Worm (Caenorhabditis elegans): ENCODE data around the gene F54G2.1.

F54G2.1 gene

ce11 chrX:2684448-2684847 is 20.3 kb upstream of the F54G2.1 start:
- no peak for TF ChIP-seq mml-1 (tag; optimal IDR thresholded peaks at IDR 0.05)
- no peak for TF ChIP-seq ama-1 (optimal IDR thresholded peaks at IDR 0.05)
- TF ChIP-seq pqm-1 (tag; optimal IDR thresholded peaks at IDR 0.05): no peak
- no peak for TF ChIP-seq elt-3 (tag; optimal IDR thresholded peaks at IDR 0.05)
- no peak for TF ChIP-seq zag-1 (tag; optimal IDR thresholded peaks at IDR 0.05)
- no peak for TF ChIP-seq ZK546.5 (tag; optimal IDR thresholded peaks at IDR 0.05)
- no peak for TF ChIP-seq nhr-12 (tag; optimal IDR thresholded peaks at IDR 0.05)
- no peak for TF ChIP-seq sea-2 (GFP tag; optimal IDR thresholded peaks at IDR 0.05)
- no peak for TF ChIP-seq nhr-237 (tag; optimal IDR thresholded peaks at IDR 0.05)
- TF ChIP-seq ceh-28 (tag; optimal IDR thresholded peaks at IDR 0.05): no peak
- TF ChIP-seq fkh-2 (tag; optimal IDR thresholded peaks at IDR 0.05): no peak
- TF ChIP-seq egl-27 (tag; optimal IDR thresholded peaks at IDR 0.05): no peak
- TF ChIP-seq jun-1 (tag; optimal IDR thresholded peaks at IDR 0.05): no peak

ce11 chrX:2674514-2674913 is 10.3 kb upstream of the F54G2.1 start:
- no peak for TF ChIP-seq nhr-25 (tag; optimal IDR thresholded peaks at IDR 0.05)
- TF ChIP-seq ceh-16 (tag; optimal IDR thresholded peaks at IDR 0.05): no peak

DNA sequence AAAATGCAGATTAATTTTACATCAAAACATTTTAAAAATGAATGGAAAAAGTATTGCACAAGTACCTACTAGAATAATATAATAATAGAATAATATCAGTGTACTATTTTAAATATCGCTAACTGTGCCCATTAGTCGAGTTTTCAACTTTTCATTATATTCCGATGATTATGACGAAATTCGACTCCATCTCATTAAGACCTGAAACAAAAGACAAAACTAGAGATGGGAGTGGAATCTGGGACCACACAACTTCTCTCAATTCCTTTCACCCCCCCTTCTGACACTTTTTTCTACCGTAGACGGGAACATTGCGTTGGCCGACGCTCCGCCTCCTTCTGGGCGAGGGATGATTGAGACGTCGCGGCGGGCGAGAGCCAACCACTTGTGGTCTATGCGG is 9.1 kb upstream of the F54G2.1 start, which contains the start of gene ser-7:
Gene ser-7 (plus strand): TSS at position 301 of the 400 bp plus-strand sequence.
- TF ChIP-seq ceh-28 (tag; optimal IDR thresholded peaks at IDR 0.05): no peak
- TF ChIP-seq lin-15B (tag; optimal IDR thresholded peaks at IDR 0.05): no peak
- TF ChIP-seq ceh-82 (tag; optimal IDR thresholded peaks at IDR 0.05): no peak
- no peak for TF ChIP-seq nhr-23 (tag; optimal IDR thresholded peaks at IDR 0.05)
- no peak for TF ChIP-seq nhr-11 (tag; optimal IDR thresholded peaks at IDR 0.05)
- no peak for TF ChIP-seq elt-2 (tag; optimal IDR thresholded peaks at IDR 0.05)
- TF ChIP-seq hmg-11 (tag; optimal IDR thresholded peaks at IDR 0.05): no peak
- no peak for TF ChIP-seq fkh-2 (tag; optimal IDR thresholded peaks at IDR 0.05)
- TF ChIP-seq nhr-43 (tag; optimal IDR thresholded peaks at IDR 0.05; ENCODE audit: poor library complexity, severe bottlenecking): no peak
- no peak for TF ChIP-seq elt-3 (tag; optimal IDR thresholded peaks at IDR 0.05)
- TF ChIP-seq fos-1 (tag; optimal IDR thresholded peaks at IDR 0.05): no peak
- TF ChIP-seq jun-1 (tag; optimal IDR thresholded peaks at IDR 0.05): no peak
- no peak for TF ChIP-seq pha-4 (tag; optimal IDR thresholded peaks at IDR 0.05)
- TF ChIP-seq mdl-1 (tag; optimal IDR thresholded peaks at IDR 0.05): no peak

DNA sequence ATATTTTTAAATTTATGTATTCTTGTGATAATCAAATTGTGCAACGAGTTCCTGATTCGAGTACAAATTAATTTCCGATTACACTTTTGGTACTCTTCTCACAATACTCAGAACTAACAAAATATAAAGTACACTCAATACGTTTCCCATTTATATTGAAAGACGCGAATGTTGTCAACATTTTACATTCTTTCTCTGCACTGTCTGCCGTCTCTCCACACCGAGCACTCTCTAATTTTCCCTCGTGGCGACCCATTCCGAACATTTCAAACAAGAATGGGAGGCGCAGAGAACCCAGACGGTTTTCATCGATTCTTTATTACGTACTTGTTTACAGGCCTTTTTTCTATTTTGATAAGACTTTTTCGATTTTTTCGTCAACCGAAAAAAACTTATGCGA is 3.6 kb upstream of the F54G2.1 start, which contains the start of gene C09B7.2:
Gene C09B7.2 (plus strand): TSS at position 349 of the 400 bp plus-strand sequence.
- TF ChIP-seq hmg-11 (tag; optimal IDR thresholded peaks at IDR 0.05) (peak; percentile 87), elt-3 (tag; optimal IDR thresholded peaks at IDR 0.05) (no peak), elt-2 (tag; optimal IDR thresholded peaks at IDR 0.05) (peak; percentile 77), nhr-11 (tag; optimal IDR thresholded peaks at IDR 0.05) (no peak), snpc-4 (tag; optimal IDR thresholded peaks at IDR 0.05) (peak; percentile 46), ceh-82 (tag; optimal IDR thresholded peaks at IDR 0.05) (no peak), nhr-237 (tag; optimal IDR thresholded peaks at IDR 0.05) (no peak), lsy-12 (tag; optimal IDR thresholded peaks at IDR 0.05) (no peak), mml-1 (tag; optimal IDR thresholded peaks at IDR 0.05) (no peak), nhr-43 (tag; optimal IDR thresholded peaks at IDR 0.05; ENCODE audit: poor library complexity, severe bottlenecking) (peak; percentile 27), daf-12 (tag; optimal IDR thresholded peaks at IDR 0.05) (no peak), zag-1 (tag; optimal IDR thresholded peaks at IDR 0.05) (no peak), lin-15B (tag; optimal IDR thresholded peaks at IDR 0.05) (no peak), ama-1 (optimal IDR thresholded peaks at IDR 0.05) (no peak), aly-2 (tag; optimal IDR thresholded peaks at IDR 0.05) (no peak), nhr-25 (tag; optimal IDR thresholded peaks at IDR 0.05) (peak; percentile 56), tbx-2 (tag; optimal IDR thresholded peaks at IDR 0.05) (no peak), egl-27 (tag; optimal IDR thresholded peaks at IDR 0.05) (peak; percentile 3), elt-1 (tag; optimal IDR thresholded peaks at IDR 0.05) (no peak), jun-1 (tag; optimal IDR thresholded peaks at IDR 0.05) (peak; percentile 55), egl-5 (tag; optimal IDR thresholded peaks at IDR 0.05) (peak; percentile 91), ceh-9 (tag; optimal IDR thresholded peaks at IDR 0.05) (no peak), ZK546.5 (tag; optimal IDR thresholded peaks at IDR 0.05) (no peak), R02D3.7 (tag; optimal IDR thresholded peaks at IDR 0.05) (peak; percentile 16), nhr-12 (tag; optimal IDR thresholded peaks at IDR 0.05) (no peak), nhr-67 (tag; optimal IDR thresholded peaks at IDR 0.05) (no peak), lin-39 (tag; optimal IDR thresholded peaks at IDR 0.05) (peak; percentile 47), fos-1 (tag; optimal IDR thresholded peaks at IDR 0.05) (no peak), pha-4 (tag; optimal IDR thresholded peaks at IDR 0.05) (peak; percentile 96), nfya-1 (tag; optimal IDR thresholded peaks at IDR 0.05; ENCODE audit: insufficient read depth) (peak; percentile 82), nhr-76 (tag; optimal IDR thresholded peaks at IDR 0.05) (no peak), mdl-1 (tag; optimal IDR thresholded peaks at IDR 0.05) (peak; percentile 92), nhr-28 (tag; optimal IDR thresholded peaks at IDR 0.05) (no peak), unc-39 (tag; optimal IDR thresholded peaks at IDR 0.05) (no peak), skn-1 (tag; optimal IDR thresholded peaks at IDR 0.05) (no peak), ztf-4 (tag; optimal IDR thresholded peaks at IDR 0.05) (no peak), unc-62 (GFP tag; optimal IDR thresholded peaks at IDR 0.05) (no peak), ztf-11 (tag; optimal IDR thresholded peaks at IDR 0.05) (no peak), ceh-16 (tag; optimal IDR thresholded peaks at IDR 0.05) (no peak), fkh-2 (tag; optimal IDR thresholded peaks at IDR 0.05) (no peak), nhr-77 (tag; optimal IDR thresholded peaks at IDR 0.05) (no peak)

All from whole organism, L3 larva.